Fruit fly (Drosophila melanogaster): ENCODE measurements around the gene lcs.

lcs gene

DNA sequence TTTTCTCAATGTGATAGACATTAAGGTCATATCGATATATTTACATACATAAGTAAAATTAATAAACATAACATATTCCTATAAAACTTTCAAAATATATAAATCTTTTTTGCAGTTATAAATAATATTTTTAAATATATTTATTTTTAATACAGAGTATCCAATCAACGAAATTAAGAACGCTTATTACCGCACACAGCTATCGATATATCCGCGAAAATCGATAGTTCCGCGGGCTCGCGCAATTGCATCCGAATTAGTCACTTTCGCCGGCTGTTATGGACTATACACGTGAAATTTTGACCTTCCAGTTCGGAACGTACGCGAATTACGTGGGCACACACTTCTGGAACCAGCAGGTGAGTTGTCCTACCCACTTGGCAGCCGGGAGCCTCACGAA is 8.4 kb downstream of the lcs start, which contains the start of gene mst (continued):
- no peak for TF ChIP-seq CG31441 (GFP tag; IDR thresholded peaks at IDR 0.05)
- TF ChIP-seq hbn (GFP tag; IDR thresholded peaks at IDR 0.05; ENCODE audit: partially characterized antibody), result peak; percentile 65; the same call in 1 of the 2 replicates
- no peak for TF ChIP-seq gfzf (GFP tag; optimal IDR thresholded peaks at IDR 0.05)
- peak; percentile 46; the same call in 1 of the 2 replicates for TF ChIP-seq Bgb (GFP tag; IDR thresholded peaks at IDR 0.05; ENCODE audit: partially characterized antibody)
- TF ChIP-seq CG17385 (GFP tag; optimal IDR thresholded peaks at IDR 0.05), result no peak
- no peak for TF ChIP-seq dan (GFP tag; IDR thresholded peaks at IDR 0.05)
- no peak for TF ChIP-seq NC2α (GFP tag; optimal IDR thresholded peaks at IDR 0.05)
- no peak for TF ChIP-seq Rx (GFP tag; IDR thresholded peaks at IDR 0.05)
- no peak for TF ChIP-seq danr (GFP tag; IDR thresholded peaks at IDR 0.05)
- TF ChIP-seq grau (tag; optimal IDR thresholded peaks at IDR 0.05), result no peak
- TF ChIP-seq Atf-2 (GFP tag; optimal IDR thresholded peaks at IDR 0.05), result no peak
- no peak for TF ChIP-seq caup (GFP tag; optimal IDR thresholded peaks at IDR 0.05; ENCODE audit: severe bottlenecking)
- peak in 1 of 2 experiments; percentile 17 for TF ChIP-seq Pdp1 (GFP tag; optimal IDR thresholded peaks at IDR 0.05)
- no peak for TF ChIP-seq CG11695 (GFP tag; IDR thresholded peaks at IDR 0.05)
- no peak for TF ChIP-seq oc (tag; optimal IDR thresholded peaks at IDR 0.05)
- TF ChIP-seq sna (GFP tag; IDR thresholded peaks at IDR 0.05; ENCODE audit: partially characterized antibody), result peak; percentile 73; the same call in 1 of the 2 replicates
- TF ChIP-seq Opbp (GFP tag; IDR thresholded peaks at IDR 0.05; ENCODE audit: partially characterized antibody), result peak; percentile 59; the same call in 2 of the 3 replicates
- no peak for TF ChIP-seq Myb (GFP tag; optimal IDR thresholded peaks at IDR 0.05)
- peak; percentile 83 for TF ChIP-seq Dll (GFP tag; IDR thresholded peaks at IDR 0.05; ENCODE audit: partially characterized antibody)
- no peak for TF ChIP-seq CHES-1-like (GFP tag; optimal IDR thresholded peaks at IDR 0.05)
- peak; percentile 78 for TF ChIP-seq CG13287 (GFP tag; IDR thresholded peaks at IDR 0.05; ENCODE audit: partially characterized antibody)
- no peak for TF ChIP-seq lola (GFP tag; optimal IDR thresholded peaks at IDR 0.05)
- no peak for TF ChIP-seq CG30403 (GFP tag; optimal IDR thresholded peaks at IDR 0.05)
- TF ChIP-seq CG10267 (tag; optimal IDR thresholded peaks at IDR 0.05), result no peak
- TF ChIP-seq CG2129 (GFP tag; IDR thresholded peaks at IDR 0.05; ENCODE audit: partially characterized antibody), result 0 out of 2 replicates have a peak, but pooled peaks have one; percentile 32
- TF ChIP-seq CG17568 (GFP tag; optimal IDR thresholded peaks at IDR 0.05), result no peak
- TF ChIP-seq cato (GFP tag; optimal IDR thresholded peaks at IDR 0.05; ENCODE audit: borderline replicate concordance), result no peak
- no peak for TF ChIP-seq HmgD (GFP tag; optimal IDR thresholded peaks at IDR 0.05)
- peak; percentile 75 for TF ChIP-seq Scr (GFP tag; IDR thresholded peaks at IDR 0.05; ENCODE audit: partially characterized antibody)
- peak; percentile 46; the same call in 1 of the 3 replicates for TF ChIP-seq CG14860 (GFP tag; IDR thresholded peaks at IDR 0.05; ENCODE audit: partially characterized antibody)
- no peak for TF ChIP-seq Neu2 (GFP tag; optimal IDR thresholded peaks at IDR 0.05; ENCODE audit: borderline replicate concordance)
- peak; percentile 10 for TF ChIP-seq Elba2 (GFP tag; optimal IDR thresholded peaks at IDR 0.05)
- TF ChIP-seq psq (GFP tag; optimal IDR thresholded peaks at IDR 0.05), result no peak
- TF ChIP-seq knrl (GFP tag; IDR thresholded peaks at IDR 0.05; ENCODE audit: partially characterized antibody), result peak; percentile 60; the same call in 2 of the 3 replicates
- TF ChIP-seq CG7963 (GFP tag; IDR thresholded peaks at IDR 0.05; ENCODE audit: partially characterized antibody), result peak; percentile 27; the same call in 1 of the 3 replicates
- peak; percentile 47 for TF ChIP-seq row (GFP tag; IDR thresholded peaks at IDR 0.05)
- TF ChIP-seq Fer1 (GFP tag; optimal IDR thresholded peaks at IDR 0.05), result no peak
- TF ChIP-seq tio (GFP tag; optimal IDR thresholded peaks at IDR 0.05), result no peak
- TF ChIP-seq BEAF-32 (GFP tag; optimal IDR thresholded peaks at IDR 0.05), result peak; percentile 59
- no peak for TF ChIP-seq twi (tag; optimal IDR thresholded peaks at IDR 0.05)
- no peak for TF ChIP-seq CG10431 (GFP tag; optimal IDR thresholded peaks at IDR 0.05)
- no peak for TF ChIP-seq ind (GFP tag; optimal IDR thresholded peaks at IDR 0.05)
- TF ChIP-seq CG3407 (GFP tag; optimal IDR thresholded peaks at IDR 0.05), result no peak
- TF ChIP-seq CG10209 (GFP tag; optimal IDR thresholded peaks at IDR 0.05), result no peak
- TF ChIP-seq Ets97D (GFP tag; optimal IDR thresholded peaks at IDR 0.05), result no peak
- TF ChIP-seq unc-4 (GFP tag; IDR thresholded peaks at IDR 0.05; ENCODE audit: partially characterized antibody), result peak; percentile 64
- TF ChIP-seq zf30C (GFP tag; optimal IDR thresholded peaks at IDR 0.05), result no peak
- TF ChIP-seq CG4707 (GFP tag; optimal IDR thresholded peaks at IDR 0.05), result no peak
